Fruit fly (Drosophila melanogaster): ENCODE data around the gene CG32086.

CG32086 gene

DNA sequence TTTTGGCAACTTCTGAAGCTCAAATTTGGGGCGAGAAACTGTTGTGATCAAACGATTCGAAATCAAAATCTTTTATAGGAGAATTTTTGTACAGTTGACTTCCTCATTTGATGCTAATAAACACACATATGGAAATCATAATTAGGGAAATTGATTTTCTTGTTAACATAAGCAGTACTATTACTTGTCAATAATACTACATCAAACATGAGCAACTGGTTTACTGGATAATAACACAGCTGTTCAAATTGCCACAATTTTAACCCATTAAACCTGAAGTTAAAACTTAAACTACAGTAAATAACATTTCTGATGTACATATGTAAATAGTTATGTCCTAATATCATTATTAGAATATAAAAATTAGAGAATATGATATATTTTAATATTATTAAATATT is 3.9 kb downstream of the CG32086 start, which contains the start of gene CG43390 (continued):
- TF ChIP-seq Stat92E (GFP tag; optimal IDR thresholded peaks at IDR 0.05) (no peak), CG4360 (GFP tag; IDR thresholded peaks at IDR 0.05) (no peak), stwl (tag; optimal IDR thresholded peaks at IDR 0.05) (no peak), Dek (tag; optimal IDR thresholded peaks at IDR 0.05) (peak; percentile 72), crc (GFP tag; optimal IDR thresholded peaks at IDR 0.05) (no peak), Med (GFP tag) (no peak), pfk (GFP tag; optimal IDR thresholded peaks at IDR 0.05) (no peak), fu2 (GFP tag; optimal IDR thresholded peaks at IDR 0.05) (no peak), HmgZ (tag; optimal IDR thresholded peaks at IDR 0.05) (peak; percentile 68), CG9817 (tag; optimal IDR thresholded peaks at IDR 0.05) (peak; percentile 40), CG31365 (tag; optimal IDR thresholded peaks at IDR 0.05) (no peak), crol (GFP tag; IDR thresholded peaks at IDR 0.05) (no peak), zen2 (GFP tag; IDR thresholded peaks at IDR 0.05; ENCODE audit: partially characterized antibody) (no peak), CG12104 (GFP tag; optimal IDR thresholded peaks at IDR 0.05) (no peak), br (optimal IDR thresholded peaks at IDR 0.05) (no peak), ATbp (GFP tag; optimal IDR thresholded peaks at IDR 0.05) (peak; percentile 69), Lhr (GFP tag; optimal IDR thresholded peaks at IDR 0.05) (no peak), Ravus (GFP tag; IDR thresholded peaks at IDR 0.05) (no peak), CG12155 (GFP tag; optimal IDR thresholded peaks at IDR 0.05) (no peak), chn (GFP tag; optimal IDR thresholded peaks at IDR 0.05) (no peak), sr (GFP tag; IDR thresholded peaks at IDR 0.05) (no peak), CG1603 (tag; optimal IDR thresholded peaks at IDR 0.05) (peak; percentile 41), tio (GFP tag; optimal IDR thresholded peaks at IDR 0.05) (no peak), Kr (GFP tag; optimal IDR thresholded peaks at IDR 0.05) (no peak), dm (GFP tag; optimal IDR thresholded peaks at IDR 0.05) (no peak), ro (GFP tag; IDR thresholded peaks at IDR 0.05) (no peak), Bdp1 (GFP tag; optimal IDR thresholded peaks at IDR 0.05) (no peak), fd3F (GFP tag; optimal IDR thresholded peaks at IDR 0.05) (peak; percentile 92), Tbp (GFP tag; optimal IDR thresholded peaks at IDR 0.05) (no peak), disco-r (GFP tag; optimal IDR thresholded peaks at IDR 0.05) (no peak), CG7928 (GFP tag; optimal IDR thresholded peaks at IDR 0.05) (no peak), Optix (GFP tag; IDR thresholded peaks at IDR 0.05) (no peak), CG6272 (GFP tag; IDR thresholded peaks at IDR 0.05) (no peak), CG2202 (tag; optimal IDR thresholded peaks at IDR 0.05) (no peak), Aef1 (GFP tag; IDR thresholded peaks at IDR 0.05) (no peak), rib (GFP tag; IDR thresholded peaks at IDR 0.05) (no peak), CG3163 (GFP tag; optimal IDR thresholded peaks at IDR 0.05) (no peak), ap (GFP tag; IDR thresholded peaks at IDR 0.05) (no peak), corto (GFP tag; optimal IDR thresholded peaks at IDR 0.05) (no peak), CG2889 (GFP tag; IDR thresholded peaks at IDR 0.05) (no peak), fru (optimal IDR thresholded peaks at IDR 0.05) (no peak), CG1233 (GFP tag; optimal IDR thresholded peaks at IDR 0.05) (peak; percentile 52), C15 (GFP tag; IDR thresholded peaks at IDR 0.05) (no peak; the same call in 2 of the 3 replicates), CG3726 (GFP tag; IDR thresholded peaks at IDR 0.05) (no peak), CG10209 (GFP tag; optimal IDR thresholded peaks at IDR 0.05) (peak; percentile 66), CG10321 (GFP tag; IDR thresholded peaks at IDR 0.05) (no peak), Hr51 (GFP tag; optimal IDR thresholded peaks at IDR 0.05) (no peak), CG10959 (GFP tag; IDR thresholded peaks at IDR 0.05) (no peak), bcd (GFP tag; optimal IDR thresholded peaks at IDR 0.05) (peak; percentile 29), NfI (GFP tag; optimal IDR thresholded peaks at IDR 0.05) (no peak), CG1647 (GFP tag; optimal IDR thresholded peaks at IDR 0.05) (peak; percentile 48), CG12219 (GFP tag; optimal IDR thresholded peaks at IDR 0.05) (no peak), CG34376 (GFP tag; optimal IDR thresholded peaks at IDR 0.05) (no peak)
